Worm (Caenorhabditis elegans) whole organism, late embryonic: ENCODE measurements around the gene swt-5.

Experiments used
- C08G9.2 ChIP-seq: sonication (generic microtip); optimal IDR thresholded peaks from 2 replicates; lab custom pipeline; 2016; ENCODE audit warnings: mild to moderate bottlenecking, missing genetic modification characterization, moderate library complexity, missing compliant biosample characterization
- K02D7.2 ChIP-seq: sonication (generic microtip); optimal IDR thresholded peaks from 2 replicates; lab custom pipeline; 2017; ENCODE audit warnings: mild to moderate bottlenecking, missing genetic modification characterization, missing compliant biosample characterization
- ceh-30 ChIP-seq: fragments of 150-350 bp; optimal IDR thresholded peaks from 2 replicates; lab custom pipeline; 2014; ENCODE audit warnings: missing biosample characterization, missing genetic modification characterization
- ceh-9 ChIP-seq: sonication (generic microtip); optimal IDR thresholded peaks from 2 replicates; lab custom pipeline; 2016; ENCODE audit warnings: mild to moderate bottlenecking, missing genetic modification characterization, inconsistent platforms, missing compliant biosample characterization
- fkh-10 ChIP-seq: fragments of 150-350 bp; optimal IDR thresholded peaks from 2 replicates; lab custom pipeline; 2014; ENCODE audit warnings: missing biosample characterization, missing genetic modification reagents, missing genetic modification characterization
- nhr-11 ChIP-seq: fragments of 150-350 bp; optimal IDR thresholded peaks from 2 replicates; lab custom pipeline; 2014; ENCODE audit warnings: missing biosample characterization, missing genetic modification characterization
- pha-4 ChIP-seq: fragments of 150-350 bp; optimal IDR thresholded peaks from 2 replicates; lab custom pipeline; 2018; ENCODE audit warnings: missing biosample characterization, missing genetic modification reagents, missing genetic modification characterization
- sox-4 ChIP-seq: sonication (generic microtip); optimal IDR thresholded peaks from 2 replicates; lab custom pipeline; 2017; ENCODE audit warnings: mild to moderate bottlenecking, missing genetic modification characterization, inconsistent platforms, missing compliant biosample characterization
- unc-42 ChIP-seq: sonication (generic microtip); optimal IDR thresholded peaks from 2 replicates; lab custom pipeline; 2016; ENCODE audit warnings: missing genotype, missing genetic modification characterization, missing compliant biosample characterization

ce11 chrV:9531477-9531876 is 30.3 kb downstream of the swt-5 start, which contains the start of the genes C50F4.10 and pfk-1.2:
- TF ChIP-seq unc-42 (tag; lab: Kevin White, UChicago), result no peak
- TF ChIP-seq K02D7.2 (tag; lab: Kevin White, UChicago), result no peak
- no peak for TF ChIP-seq C08G9.2 (tag; lab: Kevin White, UChicago)
- no peak for TF ChIP-seq nhr-11 (tag; lab: Kevin White, UChicago)
- no peak for TF ChIP-seq ceh-9 (tag; lab: Kevin White, UChicago)
- no peak for TF ChIP-seq pha-4 (tag; lab: Kevin White, UChicago)
- no peak for TF ChIP-seq fkh-10 (GFP tag; lab: Kevin White, UChicago)
- no peak for TF ChIP-seq ceh-30 (tag; lab: Kevin White, UChicago)
- TF ChIP-seq sox-4 (tag; lab: Kevin White, UChicago), result no peak
